Worm (Caenorhabditis elegans) whole organism, young adult: Measurements from ENCODE around the gene lido-12.
A peak's percentile ranks its signal among the peaks of the same experiment; 100 is the strongest.

Experiments
- B0019.2 ChIP-seq: fragments of 200-800 bp; sonication (Bioruptor generic); conservative IDR thresholded peaks from 2 replicates; pipeline ENCODE4 v1.3.6; 2022; ENCODE audit warnings: missing genetic modification reagents, missing genetic modification characterization, missing compliant biosample characterization
- F10E7.11 ChIP-seq: sonication (generic microtip); optimal IDR thresholded peaks from 2 replicates; lab custom pipeline; 2017; ENCODE audit warnings: mild to moderate bottlenecking, missing genetic modification characterization, moderate library complexity, missing compliant biosample characterization
- F22D6.2 ChIP-seq: sonication (generic microtip); optimal IDR thresholded peaks from 2 replicates; lab custom pipeline; 2016; ENCODE audit warnings: mild to moderate bottlenecking, missing genetic modification characterization, missing compliant biosample characterization
- F23B12.7 ChIP-seq: sonication (generic microtip); optimal IDR thresholded peaks from 2 replicates; lab custom pipeline; 2017; ENCODE audit warnings: missing genetic modification characterization, mild to moderate bottlenecking, missing compliant biosample characterization, antibody characterized with exemption, moderate library complexity; ENCODE audit not compliant: insufficient read depth
- F37B4.10 ChIP-seq: fragments of 200-800 bp; sonication (Bioruptor generic); IDR thresholded peaks from 2 replicates; pipeline ENCODE4 v1.3.6; 2022; ENCODE audit warnings: missing genetic modification characterization, missing compliant biosample characterization
- F49E8.2 ChIP-seq: sonication (generic microtip); optimal IDR thresholded peaks from 3 replicates; lab custom pipeline; 2017; ENCODE audit warnings: missing genetic modification characterization, mild to moderate bottlenecking, missing compliant biosample characterization, antibody characterized with exemption, moderate library complexity; ENCODE audit not compliant: insufficient read depth
- T07F8.4 ChIP-seq: sonication (generic microtip); optimal IDR thresholded peaks from 2 replicates; lab custom pipeline; 2016; ENCODE audit warnings: mild to moderate bottlenecking, missing genetic modification characterization, moderate library complexity, missing compliant biosample characterization
- Y95B8A.8 ChIP-seq: fragments of 200-800 bp; sonication (Bioruptor generic); IDR thresholded peaks from 2 replicates; pipeline ENCODE4 v1.3.6; 2022; ENCODE audit warnings: missing genetic modification reagents, missing genetic modification characterization, missing compliant biosample characterization
- ama-1 ChIP-seq, 3 experiments: fragments of 150-350 bp in 1 of 3; sonication (generic microtip) in 2 of 3; optimal IDR thresholded peaks; 2 replicates each; lab custom pipeline; 2014 to 2018; ENCODE audit warnings: missing biosample characterization in 2 of 3, missing genetic modification characterization in 2 of 3, missing genetic modification reagents in 2 of 3
- aptf-3 ChIP-seq: fragments of 200-800 bp; sonication (Bioruptor generic); IDR thresholded peaks from 2 replicates; pipeline ENCODE4 v1.3.6; 2022; ENCODE audit warnings: missing genetic modification characterization, missing compliant biosample characterization
- bed-1 ChIP-seq: fragments of 200-800 bp; sonication (Bioruptor generic); IDR thresholded peaks from 2 replicates; pipeline ENCODE4 v1.3.6; 2022; ENCODE audit warnings: missing genetic modification reagents, missing genetic modification characterization, missing compliant biosample characterization
- bed-2 ChIP-seq: fragments of 200-800 bp; sonication (Bioruptor generic); IDR thresholded peaks from 2 replicates; pipeline ENCODE4 v1.3.6; 2022; ENCODE audit warnings: missing genetic modification reagents, missing genetic modification characterization, missing compliant biosample characterization
- ccch-3 ChIP-seq: fragments of 200-800 bp; sonication (Bioruptor generic); optimal IDR thresholded peaks from 2 replicates; lab custom pipeline; 2018; ENCODE audit warnings: mild to moderate bottlenecking, missing genetic modification characterization, missing compliant biosample characterization
- ceh-58 ChIP-seq: fragments of 200-800 bp; sonication (Bioruptor generic); IDR thresholded peaks from 2 replicates; pipeline ENCODE4 v1.3.6; 2022; ENCODE audit warnings: missing genetic modification characterization, missing compliant biosample characterization
- chd-7 ChIP-seq: sonication (generic microtip); optimal IDR thresholded peaks from 2 replicates; lab custom pipeline; 2016; ENCODE audit warnings: mild to moderate bottlenecking, missing genetic modification characterization, moderate library complexity, missing compliant biosample characterization
- egl-18 ChIP-seq: fragments of 200-800 bp; sonication (Bioruptor generic); IDR thresholded peaks from 2 replicates; pipeline ENCODE4 v1.3.6; 2022; ENCODE audit warnings: missing genetic modification reagents, missing genetic modification characterization, missing compliant biosample characterization
- egl-44 ChIP-seq: fragments of 200-800 bp; sonication (Bioruptor generic); IDR thresholded peaks from 2 replicates; pipeline ENCODE4 v1.3.6; 2022; ENCODE audit warnings: missing genetic modification reagents, missing genetic modification characterization, missing compliant biosample characterization
- egrh-3 ChIP-seq: fragments of 200-800 bp; sonication (Bioruptor generic); IDR thresholded peaks from 2 replicates; pipeline ENCODE4 v1.3.6; 2022; ENCODE audit warnings: missing genetic modification reagents, missing genetic modification characterization, missing compliant biosample characterization
- ets-4 ChIP-seq: fragments of 200-800 bp; sonication (Bioruptor generic); optimal IDR thresholded peaks from 2 replicates; lab custom pipeline; 2018; ENCODE audit warnings: mild to moderate bottlenecking, missing genetic modification characterization, missing compliant biosample characterization
- fkh-3 ChIP-seq: sonication (generic microtip); optimal IDR thresholded peaks from 2 replicates; lab custom pipeline; 2016; ENCODE audit warnings: mild to moderate bottlenecking, missing genetic modification characterization, missing compliant biosample characterization
- hmg-1.2 ChIP-seq: fragments of 200-800 bp; sonication (Bioruptor generic); IDR thresholded peaks from 2 replicates; pipeline ENCODE4 v1.3.6; 2022; ENCODE audit warnings: missing genetic modification reagents, missing genetic modification characterization, missing compliant biosample characterization
- lag-1 ChIP-seq: fragments of 200-800 bp; sonication (Bioruptor generic); IDR thresholded peaks from 2 replicates; pipeline ENCODE4 v1.3.6; 2022; ENCODE audit warnings: missing genetic modification reagents, missing genetic modification characterization, missing compliant biosample characterization
- let-607 ChIP-seq, 2 experiments: fragments of 200-800 bp in 1 of 2; sonication (Bioruptor generic) in 1 of 2; sonication (generic microtip) in 1 of 2; optimal IDR thresholded peaks; 2 replicates each; lab custom pipeline; 2016 to 2018; ENCODE audit warnings: mild to moderate bottlenecking in 2 of 2, missing compliant biosample characterization in 2 of 2, missing genetic modification characterization in 2 of 2, moderate library complexity in 2 of 2, missing genotype in 1 of 2
- lin-26 ChIP-seq: fragments of 200-800 bp; sonication (Bioruptor generic); IDR thresholded peaks from 2 replicates; pipeline ENCODE4 v1.3.6; 2022; ENCODE audit warnings: missing genetic modification reagents, missing genetic modification characterization, missing compliant biosample characterization
- lin-35 ChIP-seq, 3 experiments: fragments of 150-350 bp in 2 of 3; sonication (generic microtip) in 1 of 3; optimal IDR thresholded peaks; 2 replicates each; lab custom pipeline; 2014 to 2018; ENCODE audit warnings: missing biosample characterization in 3 of 3, missing genetic modification characterization in 3 of 3, missing genetic modification reagents in 3 of 3
- lin-40 ChIP-seq: sonication (generic microtip); optimal IDR thresholded peaks from 2 replicates; lab custom pipeline; 2016; ENCODE audit warnings: missing genetic modification characterization, mild to moderate bottlenecking, missing compliant biosample characterization, missing genotype, missing genetic modification reagents
- madf-3 ChIP-seq: fragments of 200-800 bp; sonication (Bioruptor generic); IDR thresholded peaks from 2 replicates; pipeline ENCODE4 v1.3.6; 2022; ENCODE audit warnings: missing genetic modification reagents, missing genetic modification characterization, missing compliant biosample characterization
- madf-6 ChIP-seq: fragments of 200-800 bp; sonication (Bioruptor generic); IDR thresholded peaks from 2 replicates; pipeline ENCODE4 v1.3.6; 2022; ENCODE audit warnings: missing genetic modification reagents, missing genetic modification characterization, missing compliant biosample characterization
- mcd-1 ChIP-seq: fragments of 200-800 bp; sonication (Bioruptor generic); IDR thresholded peaks from 2 replicates; pipeline ENCODE4 v1.3.6; 2022; ENCODE audit warnings: missing genetic modification reagents, missing genetic modification characterization, missing compliant biosample characterization
- nfyb-1 ChIP-seq: fragments of 200-800 bp; sonication (Bioruptor generic); IDR thresholded peaks from 2 replicates; pipeline ENCODE4 v1.3.6; 2022; ENCODE audit warnings: missing genetic modification reagents, missing genetic modification characterization, missing compliant biosample characterization
- nhr-90 ChIP-seq: sonication (generic microtip); optimal IDR thresholded peaks from 2 replicates; lab custom pipeline; 2016; ENCODE audit warnings: missing genotype, mild to moderate bottlenecking, missing genetic modification characterization, missing compliant biosample characterization
- pbrm-1 ChIP-seq: fragments of 200-800 bp; sonication (Bioruptor generic); IDR thresholded peaks from 2 replicates; pipeline ENCODE4 v1.3.6; 2022; ENCODE audit warnings: missing genetic modification reagents, missing genetic modification characterization, missing compliant biosample characterization
- pha-4 ChIP-seq: fragments of 150-350 bp; sonication (generic microtip); optimal IDR thresholded peaks from 2 replicates; lab custom pipeline; 2014; ENCODE audit warnings: missing biosample characterization, missing genetic modification reagents, missing genetic modification characterization
- rec-8 ChIP-seq, 2 experiments: sonication (generic microtip); optimal IDR thresholded peaks; 2 replicates each; lab custom pipeline; 2016; ENCODE audit warnings: mild to moderate bottlenecking in 2 of 2, missing genetic modification characterization in 2 of 2, missing genetic modification reagents in 2 of 2, missing genotype in 2 of 2, missing biosample characterization in 1 of 2, missing compliant biosample characterization in 1 of 2, moderate library complexity in 1 of 2
- sea-2 ChIP-seq: fragments of 200-800 bp; sonication (Bioruptor generic); IDR thresholded peaks from 2 replicates; pipeline ENCODE4 v1.3.6; 2022; ENCODE audit warnings: missing genetic modification characterization, missing compliant biosample characterization
- snpc-1.1 ChIP-seq: sonication (generic microtip); optimal IDR thresholded peaks from 2 replicates; lab custom pipeline; 2017; ENCODE audit warnings: missing genetic modification characterization, mild to moderate bottlenecking, missing compliant biosample characterization, antibody characterized with exemption, moderate library complexity, missing genotype, missing genetic modification reagents; ENCODE audit not compliant: insufficient read depth
- snpc-1.3 ChIP-seq: sonication (generic microtip); optimal IDR thresholded peaks from 2 replicates; lab custom pipeline; 2017; ENCODE audit warnings: missing genetic modification characterization, mild to moderate bottlenecking, missing compliant biosample characterization, antibody characterized with exemption, moderate library complexity, missing genotype, missing genetic modification reagents; ENCODE audit not compliant: insufficient read depth
- snpc-4 ChIP-seq, 5 experiments: fragments of 150-350 bp in 1 of 5; sonication (generic microtip) in 4 of 5; optimal IDR thresholded peaks; 2 replicates each; lab custom pipeline; 2014 to 2018; ENCODE audit warnings: missing genetic modification characterization in 5 of 5, missing biosample characterization in 3 of 5, antibody characterized with exemption in 2 of 5, mild to moderate bottlenecking in 2 of 5, missing compliant biosample characterization in 2 of 5, missing genotype in 2 of 5, moderate library complexity in 2 of 5, missing genetic modification reagents in 1 of 5
- tbp1 ChIP-seq: fragments of 200-800 bp; sonication (Bioruptor generic); optimal IDR thresholded peaks from 2 replicates; lab custom pipeline; 2018; ENCODE audit warnings: mild to moderate bottlenecking, missing genetic modification characterization, missing compliant biosample characterization
- tlf-1 ChIP-seq: fragments of 200-800 bp; sonication (Bioruptor generic); optimal IDR thresholded peaks from 2 replicates; lab custom pipeline; 2018; ENCODE audit warnings: mild to moderate bottlenecking, missing genetic modification characterization, missing compliant biosample characterization
- xnd-1 ChIP-seq: sonication (generic microtip); optimal IDR thresholded peaks from 2 replicates; lab custom pipeline; 2016; ENCODE audit warnings: missing genotype, missing genetic modification reagents, missing genetic modification characterization, missing compliant biosample characterization
- zfh-2 ChIP-seq: fragments of 200-800 bp; sonication (Bioruptor generic); conservative IDR thresholded peaks from 2 replicates; pipeline ENCODE4 v1.3.6; 2022; ENCODE audit warnings: missing genetic modification reagents, missing genetic modification characterization, missing compliant biosample characterization
- ztf-26 ChIP-seq: sonication (generic microtip); optimal IDR thresholded peaks from 2 replicates; lab custom pipeline; 2017; ENCODE audit warnings: missing genetic modification characterization, missing compliant biosample characterization

The lido-12 gene

ce11 chrII:2984383-2984782 lies 21.2 kb upstream of the lido-12 start (continued):
- TF ChIP-seq aptf-3 (GFP tag; lab: Robert Waterston, UW) (no peak), fkh-3 (no peak)

DNA sequence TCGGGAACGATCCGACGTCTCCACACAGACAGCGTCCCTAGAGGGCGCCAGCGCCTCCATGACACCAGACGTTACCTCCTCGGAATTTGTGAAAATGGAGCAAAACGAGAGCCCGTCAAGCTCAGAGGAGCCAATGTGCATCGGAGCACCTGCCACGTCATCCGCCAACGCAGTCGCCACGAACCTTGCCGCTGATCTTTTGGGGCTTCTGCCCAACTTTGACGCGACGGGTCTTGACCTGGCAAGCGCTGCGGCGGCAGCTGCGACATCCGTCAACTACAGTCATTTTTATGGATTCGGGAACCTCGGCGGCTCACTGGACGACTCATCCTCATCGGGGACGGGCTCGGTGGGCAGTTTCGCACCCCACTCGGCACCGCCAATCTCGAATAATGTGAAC lies 20.2 kb upstream of the lido-12 start:
- TF ChIP-seq F37B4.10 (GFP tag; lab: Robert Waterston, UW) (no peak), lin-40 (tag; lab: Kevin White, UChicago) (no peak), egrh-3 (GFP tag; lab: Robert Waterston, UW) (peak; percentile 71; the same call in 1 of the 2 replicates), lin-35 (GFP tag; optimal IDR thresholded peaks at IDR 0.05; lab: Kevin White, UChicago) (no peak), pbrm-1 (GFP tag; lab: Robert Waterston, UW) (no peak), nfyb-1 (GFP tag; lab: Robert Waterston, UW) (no peak), rec-8 (tag; optimal IDR thresholded peaks at IDR 0.05; lab: Kevin White, UChicago) (no peak), madf-3 (GFP tag; lab: Robert Waterston, UW) (peak; percentile 65; the same call in 1 of the 2 replicates), nhr-90 (no peak), ama-1 (optimal IDR thresholded peaks at IDR 0.05; lab: Kevin White, UChicago) (no peak), ama-1 (GFP tag; optimal IDR thresholded peaks at IDR 0.05; lab: Kevin White, UChicago) (no peak), bed-2 (GFP tag; lab: Robert Waterston, UW) (no peak), F22D6.2 (peak; percentile 4), mcd-1 (GFP tag; lab: Robert Waterston, UW) (0 out of 2 replicates have a peak, but pooled peaks have one; percentile 7), chd-7 (tag; lab: Kevin White, UChicago) (peak; percentile 6), F23B12.7 (tag; lab: Kevin White, UChicago) (no peak), hmg-1.2 (no peak), egl-44 (GFP tag; lab: Robert Waterston, UW) (0 out of 2 replicates have a peak, but pooled peaks have one; percentile 6), zfh-2 (GFP tag; lab: Robert Waterston, UW) (peak; percentile 76; the same call in 1 of the 2 replicates), madf-6 (GFP tag; lab: Robert Waterston, UW) (0 out of 2 replicates have a peak, but pooled peaks have one; percentile 28), let-607 (tag; optimal IDR thresholded peaks at IDR 0.05; lab: Kevin White, UChicago) (no peak), lin-26 (GFP tag; lab: Robert Waterston, UW) (peak; percentile 50; the same call in 1 of the 2 replicates), lag-1 (GFP tag; lab: Robert Waterston, UW) (no peak), sea-2 (no peak)

DNA sequence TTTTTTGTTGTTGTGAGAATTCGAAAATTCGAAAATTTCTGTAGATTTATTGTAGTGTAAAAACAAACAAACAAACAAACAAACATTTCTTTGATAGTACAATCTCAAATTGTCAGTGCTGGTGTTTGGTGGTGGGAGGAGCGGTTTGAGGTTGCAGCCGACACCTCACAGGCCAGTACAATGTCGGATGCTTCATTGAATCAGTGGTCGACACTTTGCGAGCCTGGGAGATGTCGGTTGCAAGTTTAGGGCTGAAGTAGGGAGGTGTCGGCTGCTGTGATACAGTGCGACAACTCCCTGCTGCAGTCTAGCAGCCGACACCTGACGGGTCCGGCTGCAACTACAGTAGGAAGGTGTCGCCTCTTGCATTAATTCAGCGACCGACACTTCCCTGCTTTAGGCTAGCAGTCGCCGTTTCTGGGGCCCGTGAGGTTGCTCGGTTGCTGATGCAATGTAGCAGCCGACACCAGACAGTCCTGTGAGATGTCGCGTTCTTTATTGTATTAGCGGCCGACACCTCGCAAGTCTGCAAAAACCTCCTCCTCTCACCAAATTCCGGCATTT lies 19.6 kb upstream of the lido-12 start:
- no peak for TF ChIP-seq pha-4 (tag; lab: Kevin White, UChicago)
- no peak for TF ChIP-seq ets-4 (GFP tag; lab: Kevin White, UChicago)
- TF ChIP-seq ccch-3 (GFP tag; lab: Kevin White, UChicago): no peak
- TF ChIP-seq snpc-1.1: no peak
- no peak for TF ChIP-seq F49E8.2 (tag; lab: Kevin White, UChicago)
- no peak for TF ChIP-seq ztf-26 (tag; lab: Kevin White, UChicago)
- TF ChIP-seq B0019.2: no peak
- peak; percentile 69 for TF ChIP-seq zfh-2 (GFP tag; lab: Robert Waterston, UW)
- TF ChIP-seq Y95B8A.8 (GFP tag; lab: Robert Waterston, UW): no peak; the same call in 1 of the 2 replicates
- no peak for TF ChIP-seq hmg-1.2
- TF ChIP-seq snpc-4 (GFP tag; optimal IDR thresholded peaks at IDR 0.05; lab: Kevin White, UChicago): no peak
- TF ChIP-seq snpc-4 (tag; optimal IDR thresholded peaks at IDR 0.05; lab: Kevin White, UChicago): peak; percentile 62 to 86 (median 80)
- no peak for TF ChIP-seq ceh-58
- TF ChIP-seq egl-18: no peak
- TF ChIP-seq tbp1 (GFP tag; lab: Kevin White, UChicago): no peak
- TF ChIP-seq mcd-1 (GFP tag; lab: Robert Waterston, UW): peak; percentile 8; the same call in 1 of the 2 replicates
- no peak for TF ChIP-seq snpc-1.3 (tag; lab: Kevin White, UChicago)
- TF ChIP-seq xnd-1: no peak
- no peak for TF ChIP-seq T07F8.4
- TF ChIP-seq F10E7.11 (tag; lab: Kevin White, UChicago): no peak
- TF ChIP-seq bed-1 (GFP tag; lab: Robert Waterston, UW): no peak
- no peak for TF ChIP-seq tlf-1 (GFP tag; lab: Kevin White, UChicago)
